Worm (Caenorhabditis elegans) whole organism, L4 larva: Measurements from ENCODE around the gene fbxa-138.

Source experiments
- F26F4.8 ChIP-seq: fragments of 200-800 bp; sonication (Bioruptor generic); conservative IDR thresholded peaks from 2 replicates; pipeline ENCODE4 v1.3.6; 2022; ENCODE audit warnings: missing genetic modification characterization, missing compliant biosample characterization
- T26A8.4 ChIP-seq: fragments of 200-800 bp; sonication (Bioruptor generic); IDR thresholded peaks from 2 replicates; pipeline ENCODE4 v1.3.6; 2022; ENCODE audit warnings: missing genetic modification characterization, missing compliant biosample characterization
- Y5F2A.4 ChIP-seq: fragments of 200-800 bp; sonication (Bioruptor generic); optimal IDR thresholded peaks from 2 replicates; lab custom pipeline; 2018; ENCODE audit warnings: mild to moderate bottlenecking, missing genetic modification characterization, missing compliant biosample characterization
- Y75B8A.6 ChIP-seq: fragments of 200-800 bp; sonication (Bioruptor generic); IDR thresholded peaks from 2 replicates; pipeline ENCODE4 v1.3.6; 2022; ENCODE audit warnings: missing genetic modification reagents, missing genetic modification characterization, missing compliant biosample characterization
- aha-1 ChIP-seq: fragments of 150-350 bp; peaks from one replicate; lab custom pipeline; 2014; ENCODE audit warnings: missing biosample characterization, missing genetic modification characterization
- ceh-20 ChIP-seq: fragments of 200-800 bp; sonication (Bioruptor generic); IDR thresholded peaks from 2 replicates; pipeline ENCODE4 v1.3.6; 2022; ENCODE audit warnings: missing genetic modification reagents, missing genetic modification characterization, missing compliant biosample characterization
- ceh-28 ChIP-seq: fragments of 150-350 bp; optimal IDR thresholded peaks from 2 replicates; lab custom pipeline; 2014; ENCODE audit warnings: missing biosample characterization, missing genetic modification reagents, missing genetic modification characterization
- ceh-32 ChIP-seq: sonication (generic microtip); optimal IDR thresholded peaks from 2 replicates; lab custom pipeline; 2016; ENCODE audit warnings: mild to moderate bottlenecking, missing genetic modification characterization, missing compliant biosample characterization; ENCODE audit not compliant: poor library complexity
- ceh-82 ChIP-seq: sonication (generic microtip); optimal IDR thresholded peaks from 2 replicates; lab custom pipeline; 2017; ENCODE audit warnings: missing biosample characterization, missing genetic modification characterization
- cey-2 ChIP-seq: sonication (generic microtip); optimal IDR thresholded peaks from 3 replicates; lab custom pipeline; 2017; ENCODE audit warnings: missing genetic modification characterization, mild to moderate bottlenecking, missing compliant biosample characterization, antibody characterized with exemption, borderline replicate concordance; ENCODE audit not compliant: insufficient read depth
- ctbp-1 ChIP-seq: fragments of 200-800 bp; sonication (Bioruptor generic); IDR thresholded peaks from 2 replicates; pipeline ENCODE4 v1.3.6; 2022; ENCODE audit warnings: missing genetic modification reagents, missing genetic modification characterization, missing compliant biosample characterization
- daf-16 ChIP-seq, 3 experiments: sonication (generic microtip); optimal IDR thresholded peaks; 2 replicates each; lab custom pipeline; 2016 to 2017; ENCODE audit warnings: missing genetic modification characterization in 3 of 3, missing genetic modification reagents in 3 of 3, mild to moderate bottlenecking in 2 of 3, missing compliant biosample characterization in 2 of 3, missing biosample characterization in 1 of 3, moderate library complexity in 1 of 3
- daf-8 ChIP-seq: fragments of 200-800 bp; sonication (Bioruptor generic); IDR thresholded peaks from 2 replicates; pipeline ENCODE4 v1.3.6; 2022; ENCODE audit warnings: missing genetic modification characterization, missing compliant biosample characterization
- dmd-6 ChIP-seq: fragments of 200-800 bp; sonication (Bioruptor generic); IDR thresholded peaks from 2 replicates; pipeline ENCODE4 v1.3.6; 2022; ENCODE audit warnings: missing genetic modification reagents, missing genetic modification characterization, missing compliant biosample characterization
- dpl-1 ChIP-seq: fragments of 150-350 bp; optimal IDR thresholded peaks from 2 replicates; lab custom pipeline; 2014; ENCODE audit warnings: missing biosample characterization, missing genetic modification reagents, missing genetic modification characterization
- fkh-10 ChIP-seq: fragments of 150-350 bp; optimal IDR thresholded peaks from 2 replicates; lab custom pipeline; 2014; ENCODE audit warnings: missing biosample characterization, missing genetic modification reagents, missing genetic modification characterization
- hlh-11 ChIP-seq: fragments of 200-800 bp; sonication (Bioruptor generic); optimal IDR thresholded peaks from 2 replicates; lab custom pipeline; 2018; ENCODE audit warnings: mild to moderate bottlenecking, missing genetic modification characterization, missing compliant biosample characterization
- hlh-30 ChIP-seq: sonication (generic microtip); optimal IDR thresholded peaks from 2 replicates; lab custom pipeline; 2017; ENCODE audit warnings: antibody characterized with exemption, mild to moderate bottlenecking, missing genetic modification characterization, missing compliant biosample characterization; ENCODE audit not compliant: insufficient read depth
- hmg-1.1 ChIP-seq: fragments of 200-800 bp; sonication (Bioruptor generic); IDR thresholded peaks from 2 replicates; pipeline ENCODE4 v1.3.6; 2022; ENCODE audit warnings: missing genetic modification reagents, missing genetic modification characterization, missing compliant biosample characterization
- lin-1 ChIP-seq: fragments of 200-800 bp; sonication (Bioruptor generic); IDR thresholded peaks from 2 replicates; pipeline ENCODE4 v1.3.6; 2022; ENCODE audit warnings: missing genetic modification reagents, missing genetic modification characterization, missing compliant biosample characterization
- lin-38 ChIP-seq: fragments of 200-800 bp; sonication (Bioruptor generic); IDR thresholded peaks from 2 replicates; pipeline ENCODE4 v1.3.6; 2022; ENCODE audit warnings: missing genetic modification reagents, missing genetic modification characterization, missing compliant biosample characterization
- lsy-2 ChIP-seq, 2 experiments: fragments of 150-350 bp in 1 of 2; sonication (generic microtip) in 1 of 2; optimal IDR thresholded peaks; 2 replicates each; lab custom pipeline; 2014 to 2017; ENCODE audit warnings: missing biosample characterization in 2 of 2, missing genetic modification characterization in 2 of 2
- mdt-29 ChIP-seq: fragments of 200-800 bp; sonication (Bioruptor generic); IDR thresholded peaks from 2 replicates; pipeline ENCODE4 v1.3.6; 2022; ENCODE audit warnings: missing genetic modification reagents, missing genetic modification characterization, missing compliant biosample characterization
- mep-1 ChIP-seq: fragments of 150-350 bp; sonication (generic microtip); optimal IDR thresholded peaks from 3 replicates; lab custom pipeline; 2014; ENCODE audit warnings: missing biosample characterization, missing genetic modification characterization
- mxl-2 ChIP-seq: fragments of 200-800 bp; sonication (Bioruptor generic); conservative IDR thresholded peaks from 2 replicates; pipeline ENCODE4 v1.3.6; 2022; ENCODE audit warnings: missing genetic modification reagents, missing genetic modification characterization, missing compliant biosample characterization
- nhr-237 ChIP-seq: sonication (generic microtip); optimal IDR thresholded peaks from 2 replicates; lab custom pipeline; 2017; ENCODE audit warnings: missing biosample characterization, missing genetic modification characterization
- nhr-28 ChIP-seq: fragments of 150-350 bp; optimal IDR thresholded peaks from 2 replicates; lab custom pipeline; 2014; ENCODE audit warnings: missing biosample characterization, missing genetic modification characterization
- nhr-41 ChIP-seq: fragments of 200-800 bp; sonication (Bioruptor generic); IDR thresholded peaks from 2 replicates; pipeline ENCODE4 v1.3.6; 2022; ENCODE audit warnings: missing genetic modification reagents, missing genetic modification characterization, missing compliant biosample characterization
- nhr-42 ChIP-seq: fragments of 200-800 bp; sonication (Bioruptor generic); IDR thresholded peaks from 2 replicates; pipeline ENCODE4 v1.3.6; 2022; ENCODE audit warnings: missing genetic modification characterization, missing compliant biosample characterization
- nhr-77 ChIP-seq: fragments of 150-350 bp; optimal IDR thresholded peaks from 2 replicates; lab custom pipeline; 2014; ENCODE audit warnings: missing biosample characterization, missing genetic modification characterization
- pha-4 ChIP-seq, 2 experiments: fragments of 150-350 bp in 1 of 2; fragments of 200-800 bp in 1 of 2; sonication (Bioruptor generic) in 1 of 2; IDR thresholded peaks in 1 of 2; optimal IDR thresholded peaks in 1 of 2; 2 replicates each; pipeline versions ENCODE4 v1.3.6 to Lab custom; 2014 to 2022; ENCODE audit warnings: missing genetic modification characterization in 2 of 2, missing genetic modification reagents in 2 of 2, missing biosample characterization in 1 of 2, missing compliant biosample characterization in 1 of 2
- pqm-1 ChIP-seq: sonication (generic microtip); optimal IDR thresholded peaks from 2 replicates; lab custom pipeline; 2017; ENCODE audit warnings: missing biosample characterization, missing genetic modification characterization
- set-16 ChIP-seq: fragments of 200-800 bp; sonication (Bioruptor generic); IDR thresholded peaks from 2 replicates; pipeline ENCODE4 v1.3.6; 2022; ENCODE audit warnings: missing genetic modification reagents, missing genetic modification characterization, missing compliant biosample characterization
- spr-1 ChIP-seq: sonication (generic microtip); optimal IDR thresholded peaks from 2 replicates; lab custom pipeline; 2016; ENCODE audit warnings: mild to moderate bottlenecking, missing genetic modification characterization, missing compliant biosample characterization
- zfp-3 ChIP-seq: fragments of 200-800 bp; sonication (Bioruptor generic); conservative IDR thresholded peaks from 2 replicates; pipeline ENCODE4 v1.3.6; 2022; ENCODE audit warnings: missing genetic modification reagents, missing genetic modification characterization, missing compliant biosample characterization
- zip-11 ChIP-seq: fragments of 200-800 bp; sonication (Bioruptor generic); IDR thresholded peaks from 2 replicates; pipeline ENCODE4 v1.3.6; 2022; ENCODE audit warnings: missing genetic modification characterization, missing compliant biosample characterization
- zip-2 ChIP-seq: fragments of 150-350 bp; optimal IDR thresholded peaks from 2 replicates; lab custom pipeline; 2014; ENCODE audit warnings: missing biosample characterization, missing genetic modification characterization
- ztf-11 ChIP-seq: fragments of 150-350 bp; optimal IDR thresholded peaks from 2 replicates; lab custom pipeline; 2014; ENCODE audit warnings: missing biosample characterization, missing genetic modification characterization
- ztf-7 ChIP-seq: fragments of 150-350 bp; optimal IDR thresholded peaks from 2 replicates; lab custom pipeline; 2014; ENCODE audit warnings: missing biosample characterization, missing genetic modification characterization

fbxa-138 gene

ce11 chrIII:1384092-1384491, at the start of gene fbxa-138, which contains the start of gene Y82E9BR.5:
Gene fbxa-138, minus strand, starts transcription at chrIII:1384252.
Gene Y82E9BR.5, plus strand, starts transcription at chrIII:1384370.
- TF ChIP-seq nhr-77 (tag; lab: Kevin White, UChicago) (peak; percentile 32), zip-2 (no peak), nhr-237 (tag; lab: Kevin White, UChicago) (no peak), dmd-6 (GFP tag; lab: Robert Waterston, UW) (peak; percentile 80), nhr-28 (tag; lab: Kevin White, UChicago) (peak; percentile 94), daf-16 (GFP tag; optimal IDR thresholded peaks at IDR 0.05; lab: Kevin White, UChicago) (no peak), daf-16 (tag; optimal IDR thresholded peaks at IDR 0.05; lab: Kevin White, UChicago) (peak; percentile 43), cey-2 (tag; lab: Kevin White, UChicago) (no peak), set-16 (GFP tag; lab: Robert Waterston, UW) (no peak), dpl-1 (GFP tag; lab: Kevin White, UChicago) (no peak), hlh-11 (tag; lab: Kevin White, UChicago) (peak; percentile 49), pqm-1 (tag; lab: Kevin White, UChicago) (peak; percentile 88)
- TF ChIP-seq, all 104 proteins: peak for 6

- TF ChIP-seq mep-1 (tag; lab: Kevin White, UChicago) (peak; percentile 10), dpl-1 (GFP tag; lab: Kevin White, UChicago) (no peak), hmg-1.1 (GFP tag; lab: Robert Waterston, UW) (peak; percentile 61), pha-4 (GFP tag; IDR thresholded peaks at IDR 0.05; lab: Robert Waterston, UW) (no peak), pha-4 (tag; optimal IDR thresholded peaks at IDR 0.05; lab: Kevin White, UChicago) (no peak), hlh-30 (peak; percentile 9), nhr-42 (GFP tag; lab: Robert Waterston, UW) (no peak), nhr-41 (no peak), lsy-2 (tag; optimal IDR thresholded peaks at IDR 0.05; lab: Kevin White, UChicago) (peak in 1 of 2 experiments; percentile 7), fkh-10 (GFP tag; lab: Kevin White, UChicago) (peak; percentile 11)
- TF ChIP-seq, all 104 proteins: peak for 5
Measured at ce11 chrIII:1429920-1430437, 45.9 kb upstream of the fbxa-138 start.

ce11 chrIII:1429275-1429674, 45.2 kb upstream of the fbxa-138 start:
- TF ChIP-seq nhr-41 (no peak), ceh-82 (tag; lab: Kevin White, UChicago) (no peak), mxl-2 (GFP tag; lab: Robert Waterston, UW) (no peak), aha-1 (tag; lab: Kevin White, UChicago) (peak; percentile 8), zip-2 (no peak), lin-38 (GFP tag; lab: Robert Waterston, UW) (peak; percentile 81), ceh-28 (tag; lab: Kevin White, UChicago) (peak; percentile 6)
- TF ChIP-seq, all 104 proteins: peak for 3

- TF ChIP-seq mdt-29 (no peak), ceh-32 (tag; lab: Kevin White, UChicago) (no peak), lin-38 (GFP tag; lab: Robert Waterston, UW) (peak; percentile 70)
- TF ChIP-seq, all 104 proteins: peak for 1
Measured at ce11 chrIII:1428448-1428847, 44.4 kb upstream of the fbxa-138 start.

ce11 chrIII:1427126-1427525, 43.1 kb upstream of the fbxa-138 start, which contains the start of gene lelo-2:
Gene lelo-2, minus strand, starts transcription at chrIII:1427226.
- TF ChIP-seq daf-8: no peak
- no peak for TF ChIP-seq nhr-237 (tag; lab: Kevin White, UChicago)
- TF ChIP-seq ztf-7 (tag; lab: Kevin White, UChicago): no peak
- no peak for TF ChIP-seq F26F4.8
- peak; percentile 27 for TF ChIP-seq aha-1 (tag; lab: Kevin White, UChicago)

- TF ChIP-seq ztf-11 (tag; lab: Kevin White, UChicago) (no peak), lin-1 (peak; percentile 80), ctbp-1 (GFP tag; lab: Robert Waterston, UW) (peak; percentile 76), Y75B8A.6 (GFP tag; lab: Robert Waterston, UW) (peak; percentile 84), ceh-20 (GFP tag; lab: Robert Waterston, UW) (peak; percentile 80), hmg-1.1 (GFP tag; lab: Robert Waterston, UW) (peak; percentile 91), zip-11 (GFP tag; lab: Robert Waterston, UW) (no peak), zfp-3 (GFP tag; lab: Robert Waterston, UW) (0 out of 2 replicates have a peak, but pooled peaks have one; percentile 60), T26A8.4 (GFP tag; lab: Robert Waterston, UW) (peak; percentile 82), spr-1 (tag; lab: Kevin White, UChicago) (peak; percentile 75), dmd-6 (GFP tag; lab: Robert Waterston, UW) (peak; percentile 53), ceh-82 (tag; lab: Kevin White, UChicago) (no peak), Y5F2A.4 (GFP tag; lab: Kevin White, UChicago) (peak; percentile 21), mep-1 (tag; lab: Kevin White, UChicago) (peak; percentile 76)
Measured at ce11 chrIII:1424305-1424704, 40.3 kb upstream of the fbxa-138 start.
